Worm (Caenorhabditis elegans) whole organism, young adult: ENCODE results near the gene T10B9.9.

ENCODE experiments used
- B0019.2 ChIP-seq: fragments of 200-800 bp; sonication (Bioruptor generic); conservative IDR thresholded peaks from 2 replicates; pipeline ENCODE4 v1.3.6; 2022; ENCODE audit warnings: missing genetic modification reagents, missing genetic modification characterization, missing compliant biosample characterization
- C06A6.2 ChIP-seq: fragments of 200-800 bp; sonication (Bioruptor generic); conservative IDR thresholded peaks from 2 replicates; pipeline ENCODE4 v1.3.6; 2022; ENCODE audit warnings: missing genetic modification characterization, missing compliant biosample characterization
- F10E7.11 ChIP-seq: sonication (generic microtip); optimal IDR thresholded peaks from 2 replicates; lab custom pipeline; 2017; ENCODE audit warnings: mild to moderate bottlenecking, missing genetic modification characterization, moderate library complexity, missing compliant biosample characterization
- F23B12.7 ChIP-seq: sonication (generic microtip); optimal IDR thresholded peaks from 2 replicates; lab custom pipeline; 2017; ENCODE audit warnings: missing genetic modification characterization, mild to moderate bottlenecking, missing compliant biosample characterization, antibody characterized with exemption, moderate library complexity; ENCODE audit not compliant: insufficient read depth
- F49E8.2 ChIP-seq: sonication (generic microtip); optimal IDR thresholded peaks from 3 replicates; lab custom pipeline; 2017; ENCODE audit warnings: missing genetic modification characterization, mild to moderate bottlenecking, missing compliant biosample characterization, antibody characterized with exemption, moderate library complexity; ENCODE audit not compliant: insufficient read depth
- F57C9.4 ChIP-seq: sonication (generic microtip); optimal IDR thresholded peaks from 2 replicates; lab custom pipeline; 2017; ENCODE audit warnings: mild to moderate bottlenecking, missing genetic modification characterization, missing compliant biosample characterization
- T07F8.4 ChIP-seq: sonication (generic microtip); optimal IDR thresholded peaks from 2 replicates; lab custom pipeline; 2016; ENCODE audit warnings: mild to moderate bottlenecking, missing genetic modification characterization, moderate library complexity, missing compliant biosample characterization
- T26A5.8 ChIP-seq: sonication (generic microtip); optimal IDR thresholded peaks from 2 replicates; lab custom pipeline; 2016; ENCODE audit warnings: missing genetic modification characterization, missing compliant biosample characterization
- ZK185.1 ChIP-seq: sonication (generic microtip); optimal IDR thresholded peaks from 2 replicates; lab custom pipeline; 2016; ENCODE audit warnings: mild to moderate bottlenecking, missing genetic modification characterization, missing compliant biosample characterization; ENCODE audit not compliant: poor library complexity, severe bottlenecking
- aptf-2 ChIP-seq: fragments of 200-800 bp; sonication (Bioruptor generic); conservative IDR thresholded peaks from 2 replicates; pipeline ENCODE4 v1.3.6; 2022; ENCODE audit warnings: missing genetic modification reagents, missing genetic modification characterization, missing compliant biosample characterization
- aptf-3 ChIP-seq: fragments of 200-800 bp; sonication (Bioruptor generic); IDR thresholded peaks from 2 replicates; pipeline ENCODE4 v1.3.6; 2022; ENCODE audit warnings: missing genetic modification characterization, missing compliant biosample characterization
- athp-1 ChIP-seq: sonication (generic microtip); optimal IDR thresholded peaks from 2 replicates; lab custom pipeline; 2017; ENCODE audit warnings: mild to moderate bottlenecking, missing genetic modification characterization, missing compliant biosample characterization
- attf-5 ChIP-seq: fragments of 200-800 bp; sonication (Bioruptor generic); optimal IDR thresholded peaks from 2 replicates; lab custom pipeline; 2018; ENCODE audit warnings: mild to moderate bottlenecking, missing genetic modification characterization, missing compliant biosample characterization
- bed-1 ChIP-seq: fragments of 200-800 bp; sonication (Bioruptor generic); IDR thresholded peaks from 2 replicates; pipeline ENCODE4 v1.3.6; 2022; ENCODE audit warnings: missing genetic modification reagents, missing genetic modification characterization, missing compliant biosample characterization
- bed-2 ChIP-seq: fragments of 200-800 bp; sonication (Bioruptor generic); IDR thresholded peaks from 2 replicates; pipeline ENCODE4 v1.3.6; 2022; ENCODE audit warnings: missing genetic modification reagents, missing genetic modification characterization, missing compliant biosample characterization
- cebp-2 ChIP-seq: fragments of 200-800 bp; sonication (Bioruptor generic); IDR thresholded peaks from 2 replicates; pipeline ENCODE4 v1.3.6; 2022; ENCODE audit warnings: missing genetic modification characterization, missing compliant biosample characterization
- ceh-100 ChIP-seq: fragments of 200-800 bp; sonication (Bioruptor generic); IDR thresholded peaks from 2 replicates; pipeline ENCODE4 v1.3.6; 2022; ENCODE audit warnings: missing genetic modification reagents, missing genetic modification characterization, missing compliant biosample characterization
- ceh-27 ChIP-seq: fragments of 200-800 bp; sonication (Bioruptor generic); optimal IDR thresholded peaks from 2 replicates; lab custom pipeline; 2018; ENCODE audit warnings: mild to moderate bottlenecking, missing genetic modification characterization, moderate library complexity, missing compliant biosample characterization
- ceh-40 ChIP-seq: fragments of 200-800 bp; sonication (Bioruptor generic); IDR thresholded peaks from 2 replicates; pipeline ENCODE4 v1.3.6; 2022; ENCODE audit warnings: missing genetic modification characterization, missing compliant biosample characterization
- ceh-58 ChIP-seq: fragments of 200-800 bp; sonication (Bioruptor generic); IDR thresholded peaks from 2 replicates; pipeline ENCODE4 v1.3.6; 2022; ENCODE audit warnings: missing genetic modification characterization, missing compliant biosample characterization
- ceh-91 ChIP-seq: fragments of 200-800 bp; sonication (Bioruptor generic); IDR thresholded peaks from 2 replicates; pipeline ENCODE4 v1.3.6; 2022; ENCODE audit warnings: missing genetic modification reagents, missing genetic modification characterization, missing compliant biosample characterization
- efl-1 ChIP-seq: fragments of 150-350 bp; optimal IDR thresholded peaks from 2 replicates; lab custom pipeline; 2014; ENCODE audit warnings: missing biosample characterization, missing genetic modification reagents, missing genetic modification characterization
- egrh-3 ChIP-seq: fragments of 200-800 bp; sonication (Bioruptor generic); IDR thresholded peaks from 2 replicates; pipeline ENCODE4 v1.3.6; 2022; ENCODE audit warnings: missing genetic modification reagents, missing genetic modification characterization, missing compliant biosample characterization
- ekl-4 ChIP-seq: fragments of 200-800 bp; sonication (Bioruptor generic); IDR thresholded peaks from 2 replicates; pipeline ENCODE4 v1.3.6; 2022; ENCODE audit warnings: missing genetic modification reagents, missing genetic modification characterization, missing compliant biosample characterization
- gei-17 ChIP-seq: fragments of 200-800 bp; sonication (Bioruptor generic); optimal IDR thresholded peaks from 2 replicates; lab custom pipeline; 2018; ENCODE audit warnings: mild to moderate bottlenecking, missing genetic modification characterization, missing compliant biosample characterization
- him-1 ChIP-seq: sonication (generic microtip); optimal IDR thresholded peaks from 2 replicates; lab custom pipeline; 2016; ENCODE audit warnings: missing genotype, missing genetic modification reagents, missing genetic modification characterization, missing compliant biosample characterization
- hlh-26 ChIP-seq: fragments of 200-800 bp; sonication (Bioruptor generic); conservative IDR thresholded peaks from 2 replicates; pipeline ENCODE4 v1.3.6; 2022; ENCODE audit warnings: missing genetic modification reagents, missing genetic modification characterization, missing compliant biosample characterization
- let-526 ChIP-seq: fragments of 200-800 bp; sonication (Bioruptor generic); IDR thresholded peaks from 2 replicates; pipeline ENCODE4 v1.3.6; 2022; ENCODE audit warnings: missing genetic modification reagents, missing genetic modification characterization, missing compliant biosample characterization
- lin-26 ChIP-seq: fragments of 200-800 bp; sonication (Bioruptor generic); IDR thresholded peaks from 2 replicates; pipeline ENCODE4 v1.3.6; 2022; ENCODE audit warnings: missing genetic modification reagents, missing genetic modification characterization, missing compliant biosample characterization
- lin-35 ChIP-seq, 3 experiments: fragments of 150-350 bp in 2 of 3; sonication (generic microtip) in 1 of 3; optimal IDR thresholded peaks; 2 replicates each; lab custom pipeline; 2014 to 2018; ENCODE audit warnings: missing biosample characterization in 3 of 3, missing genetic modification characterization in 3 of 3, missing genetic modification reagents in 3 of 3
- lin-54 ChIP-seq: fragments of 200-800 bp; sonication (Bioruptor generic); optimal IDR thresholded peaks from 2 replicates; lab custom pipeline; 2018; ENCODE audit warnings: mild to moderate bottlenecking, missing genetic modification characterization, missing compliant biosample characterization
- lir-1 ChIP-seq: fragments of 200-800 bp; sonication (Bioruptor generic); conservative IDR thresholded peaks from 2 replicates; pipeline ENCODE4 v1.3.6; 2022; ENCODE audit warnings: missing genetic modification reagents, missing genetic modification characterization, missing compliant biosample characterization
- lsl-1 ChIP-seq: fragments of 200-800 bp; sonication (Bioruptor generic); optimal IDR thresholded peaks from 2 replicates; lab custom pipeline; 2018; ENCODE audit warnings: mild to moderate bottlenecking, missing genetic modification characterization, moderate library complexity, missing compliant biosample characterization
- lsy-27 ChIP-seq: sonication (generic microtip); optimal IDR thresholded peaks from 2 replicates; lab custom pipeline; 2017; ENCODE audit warnings: missing genetic modification characterization, mild to moderate bottlenecking, missing compliant biosample characterization, antibody characterized with exemption, missing genotype, borderline replicate concordance; ENCODE audit not compliant: insufficient read depth
- madf-8 ChIP-seq: fragments of 200-800 bp; sonication (Bioruptor generic); conservative IDR thresholded peaks from 2 replicates; pipeline ENCODE4 v1.3.6; 2022; ENCODE audit warnings: missing genetic modification reagents, missing genetic modification characterization, missing compliant biosample characterization
- mcd-1 ChIP-seq: fragments of 200-800 bp; sonication (Bioruptor generic); IDR thresholded peaks from 2 replicates; pipeline ENCODE4 v1.3.6; 2022; ENCODE audit warnings: missing genetic modification reagents, missing genetic modification characterization, missing compliant biosample characterization
- nhr-80 ChIP-seq: sonication (generic microtip); optimal IDR thresholded peaks from 2 replicates; lab custom pipeline; 2016; ENCODE audit warnings: missing genetic modification characterization, missing compliant biosample characterization
- pbrm-1 ChIP-seq: fragments of 200-800 bp; sonication (Bioruptor generic); IDR thresholded peaks from 2 replicates; pipeline ENCODE4 v1.3.6; 2022; ENCODE audit warnings: missing genetic modification reagents, missing genetic modification characterization, missing compliant biosample characterization
- rec-8 ChIP-seq, 2 experiments: sonication (generic microtip); optimal IDR thresholded peaks; 2 replicates each; lab custom pipeline; 2016; ENCODE audit warnings: mild to moderate bottlenecking in 2 of 2, missing genetic modification characterization in 2 of 2, missing genetic modification reagents in 2 of 2, missing genotype in 2 of 2, missing biosample characterization in 1 of 2, missing compliant biosample characterization in 1 of 2, moderate library complexity in 1 of 2
- rpc-1 ChIP-seq, 2 experiments: fragments of 150-350 bp in 1 of 2; sonication (generic microtip) in 1 of 2; optimal IDR thresholded peaks; 2 replicates each; lab custom pipeline; 2014 to 2018; ENCODE audit warnings: missing biosample characterization in 1 of 2, missing genetic modification characterization in 1 of 2, missing genetic modification reagents in 1 of 2, missing genotype in 1 of 2
- sdz-38 ChIP-seq: sonication (generic microtip); optimal IDR thresholded peaks from 2 replicates; lab custom pipeline; 2016; ENCODE audit warnings: missing genotype, missing genetic modification characterization, missing compliant biosample characterization
- sea-2 ChIP-seq: fragments of 200-800 bp; sonication (Bioruptor generic); IDR thresholded peaks from 2 replicates; pipeline ENCODE4 v1.3.6; 2022; ENCODE audit warnings: missing genetic modification characterization, missing compliant biosample characterization
- snpc-4 ChIP-seq, 5 experiments: fragments of 150-350 bp in 1 of 5; sonication (generic microtip) in 4 of 5; optimal IDR thresholded peaks; 2 replicates each; lab custom pipeline; 2014 to 2018; ENCODE audit warnings: missing genetic modification characterization in 5 of 5, missing biosample characterization in 3 of 5, antibody characterized with exemption in 2 of 5, mild to moderate bottlenecking in 2 of 5, missing compliant biosample characterization in 2 of 5, missing genotype in 2 of 5, moderate library complexity in 2 of 5, missing genetic modification reagents in 1 of 5
- tbp1 ChIP-seq: fragments of 200-800 bp; sonication (Bioruptor generic); optimal IDR thresholded peaks from 2 replicates; lab custom pipeline; 2018; ENCODE audit warnings: mild to moderate bottlenecking, missing genetic modification characterization, missing compliant biosample characterization
- tlf-1 ChIP-seq: fragments of 200-800 bp; sonication (Bioruptor generic); optimal IDR thresholded peaks from 2 replicates; lab custom pipeline; 2018; ENCODE audit warnings: mild to moderate bottlenecking, missing genetic modification characterization, missing compliant biosample characterization
- xnd-1 ChIP-seq: sonication (generic microtip); optimal IDR thresholded peaks from 2 replicates; lab custom pipeline; 2016; ENCODE audit warnings: missing genotype, missing genetic modification reagents, missing genetic modification characterization, missing compliant biosample characterization
- zim-3 ChIP-seq: sonication (generic microtip); optimal IDR thresholded peaks from 2 replicates; lab custom pipeline; 2017; ENCODE audit warnings: mild to moderate bottlenecking, missing genetic modification characterization, moderate library complexity, missing compliant biosample characterization

Gene T10B9.9

ce11 chrII:9738820-9739219, 36.9 kb downstream of the T10B9.9 start (continued):
- TF ChIP-seq lsy-27 (tag; lab: Kevin White, UChicago) = no peak
- TF ChIP-seq gei-17 (GFP tag; lab: Kevin White, UChicago) = no peak
- TF ChIP-seq xnd-1 (tag; lab: Kevin White, UChicago) = no peak
- no peak for TF ChIP-seq rpc-1 (optimal IDR thresholded peaks at IDR 0.05; lab: Kevin White, UChicago)
- TF ChIP-seq rpc-1 (tag; optimal IDR thresholded peaks at IDR 0.05; lab: Kevin White, UChicago) = no peak
- TF ChIP-seq lsl-1 (GFP tag; lab: Kevin White, UChicago) = no peak
- no peak for TF ChIP-seq snpc-4 (GFP tag; optimal IDR thresholded peaks at IDR 0.05; lab: Kevin White, UChicago)
- peak in 3 of 4 experiments; percentile 3 to 31 (median 15) for TF ChIP-seq snpc-4 (tag; optimal IDR thresholded peaks at IDR 0.05; lab: Kevin White, UChicago)
- TF ChIP-seq lir-1 (GFP tag; lab: Robert Waterston, UW) = 0 out of 2 replicates have a peak, but pooled peaks have one; percentile 21
- no peak for TF ChIP-seq F23B12.7
- no peak for TF ChIP-seq egrh-3 (GFP tag; lab: Robert Waterston, UW)
- no peak for TF ChIP-seq lin-26
- TF ChIP-seq attf-5 (GFP tag; lab: Kevin White, UChicago) = peak; percentile 70
- TF ChIP-seq T26A5.8 (tag; lab: Kevin White, UChicago) = no peak
- TF ChIP-seq tbp1 (GFP tag; lab: Kevin White, UChicago) = peak; percentile 54
- peak; percentile 92 for TF ChIP-seq nhr-80 (tag; lab: Kevin White, UChicago)
- TF ChIP-seq zim-3 (tag; lab: Kevin White, UChicago) = peak; percentile 30
- TF ChIP-seq sea-2 (GFP tag; lab: Robert Waterston, UW) = no peak
- no peak for TF ChIP-seq B0019.2 (GFP tag; lab: Robert Waterston, UW)
- TF ChIP-seq pbrm-1 (GFP tag; lab: Robert Waterston, UW) = peak; percentile 30; the same call in 1 of the 2 replicates
- no peak for TF ChIP-seq rec-8 (tag; optimal IDR thresholded peaks at IDR 0.05; lab: Kevin White, UChicago)
- TF ChIP-seq ekl-4 (GFP tag; lab: Robert Waterston, UW) = no peak
- no peak for TF ChIP-seq F57C9.4 (tag; lab: Kevin White, UChicago)
- no peak for TF ChIP-seq ceh-40 (GFP tag; lab: Robert Waterston, UW)
- TF ChIP-seq madf-8 (GFP tag; lab: Robert Waterston, UW) = no peak
- TF ChIP-seq cebp-2 (GFP tag; lab: Robert Waterston, UW) = 0 out of 2 replicates have a peak, but pooled peaks have one; percentile 64
- 0 out of 2 replicates have a peak, but pooled peaks have one; percentile 42 for TF ChIP-seq aptf-3 (GFP tag; lab: Robert Waterston, UW)
- TF ChIP-seq ZK185.1 (tag; lab: Kevin White, UChicago) = no peak
- TF ChIP-seq athp-1 = no peak
- no peak for TF ChIP-seq C06A6.2 (GFP tag; lab: Robert Waterston, UW)
- TF ChIP-seq bed-1 = no peak
- TF ChIP-seq mcd-1 (GFP tag; lab: Robert Waterston, UW) = peak; percentile 33; the same call in 1 of the 2 replicates
- no peak for TF ChIP-seq T07F8.4
- no peak for TF ChIP-seq F49E8.2 (tag; lab: Kevin White, UChicago)
- TF ChIP-seq ceh-27 (GFP tag; lab: Kevin White, UChicago) = no peak
- no peak for TF ChIP-seq lin-54 (GFP tag; lab: Kevin White, UChicago)
- no peak for TF ChIP-seq him-1 (tag; lab: Kevin White, UChicago)
- TF ChIP-seq F10E7.11 (tag; lab: Kevin White, UChicago) = no peak
- TF ChIP-seq efl-1 = no peak
- TF ChIP-seq ceh-91 (GFP tag; lab: Robert Waterston, UW) = no peak
- TF ChIP-seq lin-35 (GFP tag; optimal IDR thresholded peaks at IDR 0.05; lab: Kevin White, UChicago) = no peak
- TF ChIP-seq tlf-1 (GFP tag; lab: Kevin White, UChicago) = peak; percentile 70
- TF ChIP-seq aptf-2 (GFP tag; lab: Robert Waterston, UW) = no peak
- TF ChIP-seq hlh-26 (GFP tag; lab: Robert Waterston, UW) = no peak
- TF ChIP-seq let-526 (GFP tag; lab: Robert Waterston, UW) = no peak
- no peak for TF ChIP-seq sdz-38 (tag; lab: Kevin White, UChicago)
- TF ChIP-seq bed-2 (GFP tag; lab: Robert Waterston, UW) = no peak
- TF ChIP-seq ceh-58 (GFP tag; lab: Robert Waterston, UW) = no peak
- TF ChIP-seq ceh-100 (GFP tag; lab: Robert Waterston, UW) = no peak
